Fruit fly (Drosophila melanogaster): Measurements from ENCODE around the gene CG12011.

DNA sequence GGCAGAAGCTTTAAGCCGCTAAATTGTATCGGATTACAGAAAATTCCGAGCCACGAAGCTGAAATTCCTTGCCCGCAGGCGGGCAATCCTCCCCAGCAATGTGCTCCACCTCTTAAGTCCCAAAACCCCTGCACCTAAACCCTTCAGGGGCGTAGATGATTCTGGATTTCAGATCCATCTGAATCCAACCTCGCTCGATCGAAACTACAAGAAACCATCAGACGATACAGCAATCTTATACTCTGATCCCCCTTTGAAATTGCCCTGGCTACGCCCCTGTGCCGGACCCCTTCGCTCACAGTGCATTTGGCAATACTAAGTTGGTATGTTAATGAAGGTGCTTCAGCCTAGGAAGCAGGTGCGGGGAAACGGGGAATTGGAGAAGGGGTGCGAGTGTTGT, 11.3 kb upstream of the CG12011 start:
- TF ChIP-seq CG8478 (optimal IDR thresholded peaks at IDR 0.05) (no peak), CTCF (optimal IDR thresholded peaks at IDR 0.05) (no peak)

Data from S2 (cell line).